Worm (Caenorhabditis elegans): ENCODE data around the gene T28C12.2.

T28C12.2 gene

ce11 chrV:6364806-6365205 lies 35.8 kb downstream of the T28C12.2 start:
- TF ChIP-seq blmp-1 (tag; optimal IDR thresholded peaks at IDR 0.05; ENCODE audit: insufficient read depth) (no peak), fos-1 (tag; optimal IDR thresholded peaks at IDR 0.05) (peak; percentile 39)

- no peak for TF ChIP-seq elt-1 (tag; optimal IDR thresholded peaks at IDR 0.05)
- TF ChIP-seq alr-1 (tag; optimal IDR thresholded peaks at IDR 0.05), result no peak
- no peak for TF ChIP-seq ama-1 (optimal IDR thresholded peaks at IDR 0.05)
- no peak for TF ChIP-seq nhr-23 (tag; optimal IDR thresholded peaks at IDR 0.05)
- peak; percentile 36 for TF ChIP-seq nhr-25 (tag; optimal IDR thresholded peaks at IDR 0.05)
- TF ChIP-seq unc-62 (GFP tag; optimal IDR thresholded peaks at IDR 0.05), result no peak
- peak; percentile 8 for TF ChIP-seq fos-1 (tag; optimal IDR thresholded peaks at IDR 0.05)
- peak; percentile 33 for TF ChIP-seq blmp-1 (tag; optimal IDR thresholded peaks at IDR 0.05; ENCODE audit: insufficient read depth)
- TF ChIP-seq nhr-21 (tag; optimal IDR thresholded peaks at IDR 0.05), result peak; percentile 23
- no peak for TF ChIP-seq nhr-237 (tag; optimal IDR thresholded peaks at IDR 0.05)
- no peak for TF ChIP-seq elt-3 (tag; optimal IDR thresholded peaks at IDR 0.05)
- peak; percentile 58 for TF ChIP-seq F13H6.1 (tag; optimal IDR thresholded peaks at IDR 0.05)
- TF ChIP-seq sma-3 (GFP tag; optimal IDR thresholded peaks at IDR 0.05), result peak; percentile 18
- TF ChIP-seq sma-9 (GFP tag; optimal IDR thresholded peaks at IDR 0.05), result peak; percentile 62
- no peak for TF ChIP-seq sma-9 (tag; optimal IDR thresholded peaks at IDR 0.05)
- TF ChIP-seq crh-2 (tag; optimal IDR thresholded peaks at IDR 0.05), result peak; percentile 41
Observed at ce11 chrV:6365597-6365996, 36.6 kb downstream of the T28C12.2 start, which contains the start of gene cest-33. Gene cest-33 (minus strand): TSS chrV:6365671.

ce11 chrV:6368494-6368893 lies 39.5 kb downstream of the T28C12.2 start:
- TF ChIP-seq nhr-77 (tag; optimal IDR thresholded peaks at IDR 0.05), result no peak
- no peak for TF ChIP-seq nhr-25 (tag; optimal IDR thresholded peaks at IDR 0.05)
- TF ChIP-seq sma-3 (GFP tag; optimal IDR thresholded peaks at IDR 0.05), result no peak
- no peak for TF ChIP-seq elt-3 (tag; optimal IDR thresholded peaks at IDR 0.05)
- TF ChIP-seq ZK546.5 (tag; optimal IDR thresholded peaks at IDR 0.05), result no peak
- no peak for TF ChIP-seq ztf-1 (GFP tag; conservative IDR thresholded peaks at IDR 0.05)
- TF ChIP-seq lin-39 (tag; optimal IDR thresholded peaks at IDR 0.05), result no peak
- no peak for TF ChIP-seq lin-11 (tag; optimal IDR thresholded peaks at IDR 0.05)
- no peak for TF ChIP-seq F13H6.1 (tag; optimal IDR thresholded peaks at IDR 0.05)
- no peak for TF ChIP-seq snpc-4 (tag; optimal IDR thresholded peaks at IDR 0.05)
- TF ChIP-seq nhr-129 (tag; optimal IDR thresholded peaks at IDR 0.05), result no peak
- no peak for TF ChIP-seq Y55F3AM.14 (GFP tag; optimal IDR thresholded peaks at IDR 0.05)

- no peak for TF ChIP-seq ceh-16 (tag; optimal IDR thresholded peaks at IDR 0.05)
- TF ChIP-seq egl-27 (tag; optimal IDR thresholded peaks at IDR 0.05), result no peak
- TF ChIP-seq unc-55 (GFP tag; optimal IDR thresholded peaks at IDR 0.05), result no peak
- no peak for TF ChIP-seq lin-13 (GFP tag; optimal IDR thresholded peaks at IDR 0.05)
- TF ChIP-seq mdl-1 (tag; optimal IDR thresholded peaks at IDR 0.05), result no peak
- no peak for TF ChIP-seq nhr-21 (tag; optimal IDR thresholded peaks at IDR 0.05)
- TF ChIP-seq elt-1 (tag; optimal IDR thresholded peaks at IDR 0.05), result no peak
- no peak for TF ChIP-seq fos-1 (tag; optimal IDR thresholded peaks at IDR 0.05)
- no peak for TF ChIP-seq F13H6.1 (tag; optimal IDR thresholded peaks at IDR 0.05)
- TF ChIP-seq blmp-1 (tag; optimal IDR thresholded peaks at IDR 0.05; ENCODE audit: insufficient read depth), result no peak
- TF ChIP-seq ztf-4 (tag; optimal IDR thresholded peaks at IDR 0.05), result no peak
- no peak for TF ChIP-seq skn-1 (tag; optimal IDR thresholded peaks at IDR 0.05)
- TF ChIP-seq crh-2 (tag; optimal IDR thresholded peaks at IDR 0.05), result no peak
- no peak for TF ChIP-seq gmeb-1 (tag; optimal IDR thresholded peaks at IDR 0.05)
- TF ChIP-seq snpc-4 (tag; optimal IDR thresholded peaks at IDR 0.05), result no peak
- TF ChIP-seq lin-11 (tag; optimal IDR thresholded peaks at IDR 0.05), result no peak
- no peak for TF ChIP-seq lin-39 (tag; optimal IDR thresholded peaks at IDR 0.05)
Observed at ce11 chrV:6374844-6375243, 45.8 kb downstream of the T28C12.2 start, which contains the start of gene F13H6.5. Gene F13H6.5 (minus strand): TSS chrV:6374944.

Measured in whole organism, L2 larva.